Fruit fly (Drosophila melanogaster) whole organism, embryonic: ENCODE measurements around the gene CG14817.
A peak's percentile ranks its signal among the peaks of the same experiment; 100 is the strongest.

Source experiments
- ATbp ChIP-seq: fragments of 200-800 bp; sonication (Bioruptor generic); optimal IDR thresholded peaks from 2 replicates; lab custom pipeline; 2017; ENCODE audit warnings: missing biosample characterization, mild to moderate bottlenecking, missing genetic modification characterization, missing genetic modification reagents
- B-H2 ChIP-seq: fragments of 200-800 bp; sonication (Bioruptor generic); optimal IDR thresholded peaks from 2 replicates; lab custom pipeline; 2018; ENCODE audit warnings: missing biosample characterization, mild to moderate bottlenecking, missing genetic modification characterization
- CG10147 ChIP-seq: fragments of 200-800 bp; sonication (Bioruptor generic); optimal IDR thresholded peaks from 2 replicates; lab custom pipeline; 2019; ENCODE audit warnings: missing biosample characterization, mild to moderate bottlenecking, missing genetic modification characterization, moderate library complexity
- CG10274 ChIP-seq: fragments of 200-800 bp; sonication (Bioruptor generic); optimal IDR thresholded peaks from 3 replicates; lab custom pipeline; 2017; ENCODE audit warnings: missing biosample characterization, mild to moderate bottlenecking, missing genetic modification characterization
- CG10431 ChIP-seq: fragments of 200-800 bp; sonication (Bioruptor generic); optimal IDR thresholded peaks from 3 replicates; lab custom pipeline; 2018; ENCODE audit warnings: missing biosample characterization, mild to moderate bottlenecking, missing genetic modification characterization
- CG10462 ChIP-seq: fragments of 200-800 bp; sonication (Bioruptor generic); optimal IDR thresholded peaks from 2 replicates; lab custom pipeline; 2016; ENCODE audit warnings: missing biosample characterization, missing genetic modification characterization
- CG10959 ChIP-seq: fragments of 200-800 bp; sonication (Bioruptor generic); IDR thresholded peaks from 2 replicates; pipeline ENCODE4 v1.3.6; 2022; ENCODE audit warnings: missing biosample characterization, missing genetic modification characterization
- CG12299 ChIP-seq: fragments of 200-800 bp; sonication (Bioruptor generic); optimal IDR thresholded peaks from 2 replicates; lab custom pipeline; 2018; ENCODE audit warnings: missing biosample characterization, mild to moderate bottlenecking, missing genetic modification characterization
- CG13123 ChIP-seq: fragments of 200-800 bp; sonication (Bioruptor generic); optimal IDR thresholded peaks from 2 replicates; lab custom pipeline; 2016; ENCODE audit warnings: missing biosample characterization, missing genetic modification characterization
- CG15011 ChIP-seq: fragments of 200-800 bp; sonication (Bioruptor generic); optimal IDR thresholded peaks from 3 replicates; lab custom pipeline; 2018; ENCODE audit warnings: missing biosample characterization, mild to moderate bottlenecking, missing genetic modification characterization
- CG15073 ChIP-seq: fragments of 200-800 bp; sonication (Bioruptor generic); optimal IDR thresholded peaks from 2 replicates; lab custom pipeline; 2016; ENCODE audit warnings: missing biosample characterization, missing genetic modification characterization
- CG15479 ChIP-seq: fragments of 200-800 bp; sonication (Bioruptor generic); optimal IDR thresholded peaks from 3 replicates; lab custom pipeline; 2019; ENCODE audit warnings: missing biosample characterization, mild to moderate bottlenecking, missing genetic modification characterization, moderate library complexity
- CG16779 ChIP-seq: fragments of 200-800 bp; sonication (Bioruptor generic); IDR thresholded peaks from 2 replicates; pipeline ENCODE4 v1.3.6; 2022; ENCODE audit warnings: missing biosample characterization, missing genetic modification characterization
- CG17359 ChIP-seq: fragments of 200-800 bp; sonication (Bioruptor generic); optimal IDR thresholded peaks from 3 replicates; lab custom pipeline; 2018; ENCODE audit warnings: missing biosample characterization, mild to moderate bottlenecking, missing genetic modification characterization, moderate library complexity
- CG2120 ChIP-seq: fragments of 200-800 bp; sonication (Bioruptor generic); optimal IDR thresholded peaks from 3 replicates; lab custom pipeline; 2016; ENCODE audit warnings: missing biosample characterization, missing genetic modification characterization
- CG30403 ChIP-seq: fragments of 200-800 bp; sonication (Bioruptor generic); optimal IDR thresholded peaks from 3 replicates; lab custom pipeline; 2016; ENCODE audit warnings: missing biosample characterization, missing genetic modification characterization
- CG3163 ChIP-seq: fragments of 200-800 bp; sonication (Bioruptor generic); optimal IDR thresholded peaks from 3 replicates; lab custom pipeline; 2016; ENCODE audit warnings: missing biosample characterization, missing genetic modification characterization
- CG3281 ChIP-seq: fragments of 200-800 bp; sonication (Bioruptor generic); optimal IDR thresholded peaks from 3 replicates; lab custom pipeline; 2017; ENCODE audit warnings: missing biosample characterization, mild to moderate bottlenecking, missing genetic modification characterization
- CG33213 ChIP-seq: fragments of 200-800 bp; sonication (Bioruptor generic); optimal IDR thresholded peaks from 3 replicates; lab custom pipeline; 2016; ENCODE audit warnings: missing biosample characterization, missing genetic modification characterization
- CG4282 ChIP-seq: fragments of 200-800 bp; sonication (Bioruptor generic); optimal IDR thresholded peaks from 2 replicates; lab custom pipeline; 2016; ENCODE audit warnings: missing biosample characterization, missing genetic modification characterization
- CG43689 ChIP-seq: fragments of 200-800 bp; sonication (Bioruptor generic); IDR thresholded peaks from 2 replicates; pipeline ENCODE4 v1.3.6; 2022; ENCODE audit warnings: missing biosample characterization, missing genetic modification characterization
- CG4820 ChIP-seq: fragments of 200-800 bp; sonication (Bioruptor generic); optimal IDR thresholded peaks from 3 replicates; lab custom pipeline; 2016; ENCODE audit warnings: missing biosample characterization, missing genetic modification characterization
- CG9437 ChIP-seq: fragments of 200-800 bp; sonication (Bioruptor generic); optimal IDR thresholded peaks from 2 replicates; lab custom pipeline; 2018; ENCODE audit warnings: missing biosample characterization, mild to moderate bottlenecking, missing genetic modification characterization
- CG9876 ChIP-seq: fragments of 200-800 bp; sonication (Bioruptor generic); optimal IDR thresholded peaks from 2 replicates; lab custom pipeline; 2016; ENCODE audit warnings: missing biosample characterization, missing genetic modification characterization
- CHES-1-like ChIP-seq: fragments of 200-800 bp; sonication (Bioruptor generic); optimal IDR thresholded peaks from 2 replicates; lab custom pipeline; 2016; ENCODE audit warnings: missing biosample characterization, missing genetic modification characterization
- Fer2 ChIP-seq: fragments of 200-800 bp; sonication (Bioruptor generic); optimal IDR thresholded peaks from 2 replicates; lab custom pipeline; 2018; ENCODE audit warnings: missing biosample characterization, mild to moderate bottlenecking, missing genetic modification characterization, moderate library complexity
- GATAe ChIP-seq: fragments of 200-800 bp; sonication (Bioruptor generic); conservative IDR thresholded peaks from 2 replicates; pipeline ENCODE4 v1.3.6; 2022; ENCODE audit warnings: missing biosample characterization, missing genetic modification characterization
- Hand ChIP-seq: fragments of 200-800 bp; sonication (Bioruptor generic); optimal IDR thresholded peaks from 2 replicates; lab custom pipeline; 2017; ENCODE audit warnings: mild to moderate bottlenecking, missing biosample characterization, missing genetic modification reagents, missing genetic modification characterization
- Hmx ChIP-seq: fragments of 200-800 bp; sonication (Bioruptor generic); optimal IDR thresholded peaks from 2 replicates; lab custom pipeline; 2016; ENCODE audit warnings: missing biosample characterization, missing genetic modification characterization
- MTF-1 ChIP-seq: fragments of 200-800 bp; sonication (Bioruptor generic); optimal IDR thresholded peaks from 2 replicates; lab custom pipeline; 2018; ENCODE audit warnings: missing biosample characterization, mild to moderate bottlenecking, missing genetic modification characterization, borderline replicate concordance
- NK7.1 ChIP-seq: fragments of 200-800 bp; sonication (Bioruptor generic); optimal IDR thresholded peaks from 3 replicates; lab custom pipeline; 2016; ENCODE audit warnings: missing biosample characterization, missing genetic modification characterization
- Opbp ChIP-seq: fragments of 200-800 bp; sonication (Bioruptor generic); IDR thresholded peaks from 3 replicates; pipeline ENCODE4 v1.3.6; 2022; ENCODE audit warnings: missing biosample characterization, missing genetic modification characterization; ENCODE audit not compliant: partially characterized antibody
- Poxn ChIP-seq: fragments of 200-800 bp; sonication (Bioruptor generic); IDR thresholded peaks from 2 replicates; pipeline ENCODE4 v1.3.6; 2022; ENCODE audit warnings: missing biosample characterization, missing genetic modification characterization
- Stat92E ChIP-seq, 3 experiments: fragments of >200 bp in 2 of 3; fragments of 200-800 bp in 1 of 3; sonication (Bioruptor generic) in 1 of 3; optimal IDR thresholded peaks; 2 replicates each; lab custom pipeline; 2017 to 2019; ENCODE audit warnings: missing biosample characterization in 3 of 3, missing genetic modification characterization in 3 of 3, mild to moderate bottlenecking in 1 of 3, moderate library complexity in 1 of 3
- Xbp1 ChIP-seq: fragments of 200-800 bp; sonication (Bioruptor generic); optimal IDR thresholded peaks from 3 replicates; lab custom pipeline; 2016; ENCODE audit warnings: missing biosample characterization, mild to moderate bottlenecking, missing genetic modification characterization
- chif ChIP-seq, 2 experiments: fragments of 200-800 bp; sonication (Bioruptor generic); optimal IDR thresholded peaks; 3 replicates each; lab custom pipeline; 2016; ENCODE audit warnings: missing biosample characterization in 2 of 2, missing genetic modification characterization in 2 of 2
- chn ChIP-seq: fragments of 200-800 bp; sonication (Bioruptor generic); optimal IDR thresholded peaks from 2 replicates; lab custom pipeline; 2016; ENCODE audit warnings: missing biosample characterization, missing genetic modification characterization
- cwo ChIP-seq: fragments of 200-800 bp; sonication (Bioruptor generic); optimal IDR thresholded peaks from 3 replicates; lab custom pipeline; 2017; ENCODE audit warnings: missing biosample characterization, missing genetic modification characterization, mild to moderate bottlenecking, moderate library complexity, missing genetic modification reagents
- esg ChIP-seq: fragments of 200-800 bp; sonication (Bioruptor generic); conservative IDR thresholded peaks from 2 replicates; pipeline ENCODE4 v1.3.6; 2022; ENCODE audit warnings: missing biosample characterization, missing genetic modification characterization
- exex ChIP-seq: fragments of 200-800 bp; sonication (Bioruptor generic); optimal IDR thresholded peaks from 4 replicates; lab custom pipeline; 2018; ENCODE audit warnings: missing biosample characterization, mild to moderate bottlenecking, missing genetic modification characterization, moderate library complexity
- gsb-n ChIP-seq: fragments of 200-800 bp; sonication (Bioruptor generic); optimal IDR thresholded peaks from 3 replicates; lab custom pipeline; 2018; ENCODE audit warnings: missing biosample characterization, mild to moderate bottlenecking, missing genetic modification characterization
- jumu ChIP-seq: fragments of 200-800 bp; sonication (Bioruptor generic); optimal IDR thresholded peaks from 3 replicates; lab custom pipeline; 2016; ENCODE audit warnings: missing biosample characterization, missing genetic modification characterization
- kah ChIP-seq: fragments of 200-800 bp; sonication (Bioruptor generic); optimal IDR thresholded peaks from 2 replicates; lab custom pipeline; 2018; ENCODE audit warnings: missing biosample characterization, mild to moderate bottlenecking, missing genetic modification characterization
- nmo ChIP-seq: fragments of 200-800 bp; sonication (Bioruptor generic); optimal IDR thresholded peaks from 2 replicates; lab custom pipeline; 2018; ENCODE audit warnings: missing biosample characterization, mild to moderate bottlenecking, missing genetic modification characterization, moderate library complexity
- pros ChIP-seq: fragments of 200-800 bp; sonication (Bioruptor generic); optimal IDR thresholded peaks from 3 replicates; lab custom pipeline; 2019; ENCODE audit warnings: missing biosample characterization, mild to moderate bottlenecking, missing genetic modification characterization, moderate library complexity
- schlank ChIP-seq: fragments of 200-800 bp; sonication (Bioruptor generic); optimal IDR thresholded peaks from 2 replicates; lab custom pipeline; 2018; ENCODE audit warnings: missing biosample characterization, mild to moderate bottlenecking, missing genetic modification characterization
- shn ChIP-seq: fragments of 200-800 bp; sonication (Bioruptor generic); optimal IDR thresholded peaks from 3 replicates; lab custom pipeline; 2016; ENCODE audit warnings: missing biosample characterization, missing genetic modification characterization
- wor ChIP-seq: fragments of 200-800 bp; sonication (Bioruptor generic); IDR thresholded peaks from 2 replicates; pipeline ENCODE4 v1.3.6; 2022; ENCODE audit warnings: missing biosample characterization, missing genetic modification characterization

CG14817 gene

DNA sequence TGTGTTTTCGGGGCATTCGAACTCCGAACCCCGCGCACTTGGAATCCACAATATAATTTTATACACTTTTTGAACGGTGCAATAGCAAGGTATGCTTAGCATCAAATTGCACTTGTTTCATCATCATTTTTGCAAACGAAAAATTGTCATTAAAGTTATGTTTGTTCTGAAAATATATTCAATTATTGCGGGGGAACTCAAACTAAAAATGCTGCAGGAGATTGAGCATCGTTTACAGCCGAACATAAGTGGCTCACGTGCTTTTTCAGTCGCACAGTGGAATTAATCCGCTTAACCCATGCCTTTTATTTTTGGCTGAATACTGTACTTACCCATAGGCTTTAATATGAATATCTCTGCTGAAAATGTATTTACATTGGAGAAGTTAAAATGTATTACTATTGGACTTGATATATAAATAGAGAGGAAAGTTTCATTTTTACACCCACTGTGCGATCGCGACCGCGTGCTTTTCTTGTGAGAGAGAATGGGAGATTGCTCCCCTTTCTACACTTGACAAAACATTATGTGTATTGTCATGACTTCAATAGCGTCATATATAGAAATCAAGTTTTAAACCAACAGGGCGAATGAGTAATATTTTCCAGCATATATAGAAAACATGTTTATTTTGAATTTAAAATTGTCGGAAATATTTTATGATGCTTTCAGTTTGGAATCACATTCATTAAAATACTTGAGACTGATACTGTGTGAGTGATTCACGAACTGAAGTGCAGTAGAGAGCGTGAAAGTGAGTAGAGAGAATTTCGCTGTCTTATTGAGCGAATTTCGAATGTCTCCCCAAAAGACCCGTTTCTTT is 46.5 kb downstream of the CG14817 start (continued):
- TF ChIP-seq CG2120 (peak; percentile 98), CG16779 (GFP tag; lab: Robert Waterston, UW) (peak; percentile 97), CG4282 (peak; percentile 87), Hmx (GFP tag; lab: Kevin White, UChicago) (peak; percentile 89), nmo (peak; percentile 95), CG10147 (GFP tag; lab: Kevin White, UChicago) (peak; percentile 94), Hand (GFP tag; lab: Kevin White, UChicago) (peak; percentile 94), CG15073 (peak; percentile 65), CG17359 (tag; lab: Kevin White, UChicago) (peak; percentile 97), Stat92E (GFP tag; optimal IDR thresholded peaks at IDR 0.05; lab: Kevin White, UChicago) (peak in 1 of 3 experiments; percentile 78), jumu (peak; percentile 93), CG10431 (GFP tag; lab: Kevin White, UChicago) (peak; percentile 67), CHES-1-like (peak; percentile 93), CG10462 (GFP tag; lab: Kevin White, UChicago) (peak; percentile 82), CG10959 (GFP tag; lab: Robert Waterston, UW) (peak; percentile 91), Opbp (GFP tag; lab: Robert Waterston, UW) (0 out of 3 replicates have a peak, but pooled peaks have one; percentile 25), esg (peak; percentile 97), CG43689 (GFP tag; lab: Robert Waterston, UW) (peak; percentile 93), chif (GFP tag; optimal IDR thresholded peaks at IDR 0.05; lab: Kevin White, UChicago) (peak; percentile 90 to 93), CG15011 (GFP tag; lab: Kevin White, UChicago) (peak; percentile 94), GATAe (peak; percentile 81), cwo (GFP tag; lab: Kevin White, UChicago) (peak; percentile 100), CG13123 (GFP tag; lab: Kevin White, UChicago) (peak; percentile 90), exex (tag; lab: Kevin White, UChicago) (peak; percentile 85), CG30403 (GFP tag; lab: Kevin White, UChicago) (peak; percentile 97), schlank (tag; lab: Kevin White, UChicago) (peak; percentile 88), NK7.1 (GFP tag; lab: Kevin White, UChicago) (peak; percentile 91), ATbp (GFP tag; lab: Kevin White, UChicago) (peak; percentile 94), CG15479 (GFP tag; lab: Kevin White, UChicago) (no peak), CG10274 (peak; percentile 99), MTF-1 (GFP tag; lab: Kevin White, UChicago) (peak; percentile 95), Xbp1 (GFP tag; lab: Kevin White, UChicago) (peak; percentile 93), CG33213 (peak; percentile 86), gsb-n (tag; lab: Kevin White, UChicago) (peak; percentile 92), Poxn (GFP tag; lab: Robert Waterston, UW) (peak; percentile 88), CG9437 (peak; percentile 93), chn (GFP tag; lab: Kevin White, UChicago) (peak; percentile 93), wor (GFP tag; lab: Robert Waterston, UW) (peak; percentile 92), B-H2 (peak; percentile 83), CG9876 (GFP tag; lab: Kevin White, UChicago) (peak; percentile 79), kah (GFP tag; lab: Kevin White, UChicago) (peak; percentile 86), Fer2 (tag; lab: Kevin White, UChicago) (peak; percentile 88), CG3163 (GFP tag; lab: Kevin White, UChicago) (peak; percentile 83), shn (GFP tag; lab: Kevin White, UChicago) (peak; percentile 92), CG4820 (GFP tag; lab: Kevin White, UChicago) (peak; percentile 90), CG12299 (tag; lab: Kevin White, UChicago) (peak; percentile 90), CG3281 (GFP tag; lab: Kevin White, UChicago) (peak; percentile 96), pros (GFP tag; lab: Kevin White, UChicago) (peak; percentile 35)
